Fruit fly (Drosophila melanogaster): Measurements from ENCODE around the gene Eig71Ef.

Eig71Ef gene

DNA sequence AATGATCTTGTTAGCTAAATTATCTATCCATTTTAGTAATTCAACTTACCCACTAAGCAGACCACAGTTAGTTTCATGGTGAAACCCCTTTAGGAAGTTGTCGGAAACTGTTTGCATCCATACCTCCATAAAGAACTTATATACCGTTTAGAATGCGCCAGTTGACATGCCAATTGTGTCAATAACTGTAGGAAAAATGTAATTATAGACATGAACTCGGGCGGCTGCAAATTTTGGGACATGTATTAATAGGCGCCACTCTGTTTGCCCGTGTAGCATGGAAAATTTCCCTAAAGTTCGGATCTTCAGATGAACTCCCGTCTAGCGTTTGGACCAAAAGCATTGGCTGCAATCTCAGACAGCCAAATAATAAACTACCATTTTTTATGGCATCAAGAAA, 1.3 kb downstream of the Eig71Ef start, which contains the start of gene Eig71Ee:
Gene Eig71Ee (minus strand): TSS at position 101 of the 400 bp plus-strand sequence.
- TF ChIP-seq CG8319 (GFP tag; optimal IDR thresholded peaks at IDR 0.05) (no peak), CG10631 (GFP tag; optimal IDR thresholded peaks at IDR 0.05) (no peak), Ets21C (GFP tag; optimal IDR thresholded peaks at IDR 0.05) (no peak), Sox14 (GFP tag; optimal IDR thresholded peaks at IDR 0.05) (no peak), eg (GFP tag; IDR thresholded peaks at IDR 0.05) (no peak), CG6276 (GFP tag; optimal IDR thresholded peaks at IDR 0.05) (no peak), CG1621 (tag; optimal IDR thresholded peaks at IDR 0.05) (no peak), CG16779 (tag; optimal IDR thresholded peaks at IDR 0.05) (no peak)

DNA sequence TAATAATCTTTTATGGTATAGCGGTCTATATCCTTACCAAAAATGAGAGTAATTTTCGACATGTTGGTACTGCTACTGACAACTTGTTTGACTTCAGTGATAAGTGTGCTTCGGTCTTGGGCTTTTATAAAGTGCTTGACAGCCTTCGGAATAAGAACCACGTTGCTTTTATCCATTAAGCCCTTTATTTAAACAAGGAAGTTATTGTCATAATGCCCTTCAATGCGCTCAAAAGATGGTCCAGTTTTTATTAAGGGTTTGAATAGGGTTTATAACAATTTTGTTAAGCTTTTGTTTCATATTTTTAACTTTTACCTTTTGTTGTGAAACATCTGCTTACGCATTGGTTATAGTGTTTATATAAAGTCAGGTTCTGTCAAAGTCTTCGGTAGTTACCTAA, 5.0 kb downstream of the Eig71Ef start, which contains the start of the genes Eig71Ec and Eig71Ed:
Gene Eig71Ec (minus strand): TSS at position 101 of the 400 bp plus-strand sequence.
Gene Eig71Ed (plus strand): TSS at position 384 of the 400 bp plus-strand sequence.
- TF ChIP-seq CG6792 (GFP tag; optimal IDR thresholded peaks at IDR 0.05), result no peak
- TF ChIP-seq topi (GFP tag; optimal IDR thresholded peaks at IDR 0.05), result no peak
- no peak for TF ChIP-seq cyc (GFP tag; optimal IDR thresholded peaks at IDR 0.05)
- no peak for TF ChIP-seq CG32006 (GFP tag; optimal IDR thresholded peaks at IDR 0.05)
- TF ChIP-seq fd59A (GFP tag; optimal IDR thresholded peaks at IDR 0.05), result no peak
- TF ChIP-seq CG6854 (GFP tag; optimal IDR thresholded peaks at IDR 0.05), result no peak
- no peak for TF ChIP-seq CG16779 (tag; optimal IDR thresholded peaks at IDR 0.05)
- TF ChIP-seq CG8319 (GFP tag; optimal IDR thresholded peaks at IDR 0.05), result no peak
- no peak for TF ChIP-seq Eip93F (GFP tag; optimal IDR thresholded peaks at IDR 0.05)
- TF ChIP-seq svp (GFP tag), result no peak
- TF ChIP-seq Met (GFP tag; optimal IDR thresholded peaks at IDR 0.05), result no peak
- TF ChIP-seq CG6163 (GFP tag; IDR thresholded peaks at IDR 0.05), result no peak
- no peak for TF ChIP-seq salr (GFP tag; optimal IDR thresholded peaks at IDR 0.05)

DNA sequence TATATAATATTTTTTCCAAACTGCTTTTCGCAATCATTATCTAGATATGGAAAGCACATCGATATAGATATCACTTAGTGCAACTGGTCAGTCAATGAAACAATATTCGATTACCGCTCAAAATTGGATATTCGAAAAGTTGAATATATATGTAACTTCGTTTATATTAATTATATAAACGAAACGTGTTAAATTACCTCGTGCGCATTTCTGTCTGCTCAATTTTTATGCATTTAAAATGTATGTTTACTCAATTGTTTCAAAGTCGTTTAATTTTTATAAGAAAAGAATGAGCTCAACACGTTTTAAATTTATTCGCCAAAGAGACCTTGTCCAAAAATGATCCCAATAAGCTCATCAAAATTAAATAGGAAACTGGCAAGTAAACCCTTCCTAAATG, 6.6 kb downstream of the Eig71Ef start, which contains the start of gene CG43084:
Gene CG43084 (plus strand): TSS at position 301 of the 400 bp plus-strand sequence.
- no peak for TF ChIP-seq acj6 (GFP tag; optimal IDR thresholded peaks at IDR 0.05)
- no peak for TF ChIP-seq Sox15 (GFP tag; optimal IDR thresholded peaks at IDR 0.05)
- no peak for TF ChIP-seq Sox14 (GFP tag; optimal IDR thresholded peaks at IDR 0.05)
- no peak for TF ChIP-seq fkh (GFP tag; optimal IDR thresholded peaks at IDR 0.05)

DNA sequence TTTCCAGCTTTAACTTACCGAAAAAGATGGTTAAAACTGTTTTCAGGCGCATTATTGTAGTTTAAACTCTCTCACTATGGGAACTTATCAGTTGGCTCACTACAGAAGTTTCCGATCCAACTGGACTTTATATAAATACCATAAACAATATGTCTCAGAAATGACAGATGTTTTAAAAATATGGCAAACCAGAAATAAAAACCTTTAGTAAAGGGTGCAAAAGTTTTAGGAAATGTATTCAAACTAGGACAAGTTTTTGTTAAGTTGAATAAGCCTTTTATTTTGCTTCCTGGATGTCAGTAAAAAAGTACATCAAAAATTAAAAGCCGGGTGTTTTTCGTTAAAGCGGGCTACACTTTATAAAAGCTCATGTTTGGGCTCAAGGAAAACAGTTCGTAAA, 7.6 kb downstream of the Eig71Ef start, which contains the start of the genes Eig71Ea and Eig71Eb:
Gene Eig71Ea (minus strand): TSS at position 101 of the 400 bp plus-strand sequence.
Gene Eig71Eb (plus strand): TSS at position 376 of the 400 bp plus-strand sequence.
- TF ChIP-seq CG15336 (GFP tag; IDR thresholded peaks at IDR 0.05), result no peak
- TF ChIP-seq ss (GFP tag; optimal IDR thresholded peaks at IDR 0.05), result no peak
- TF ChIP-seq CG1621 (tag; optimal IDR thresholded peaks at IDR 0.05), result no peak
- no peak for TF ChIP-seq Ets21C (GFP tag; optimal IDR thresholded peaks at IDR 0.05)
- no peak for TF ChIP-seq svp (GFP tag)
- TF ChIP-seq eg (GFP tag; IDR thresholded peaks at IDR 0.05), result no peak
- TF ChIP-seq OdsH (GFP tag; optimal IDR thresholded peaks at IDR 0.05), result no peak
- TF ChIP-seq CG11762 (GFP tag; optimal IDR thresholded peaks at IDR 0.05; ENCODE audit: insufficient read depth), result no peak
- no peak for TF ChIP-seq vri (GFP tag; optimal IDR thresholded peaks at IDR 0.05)
- no peak for TF ChIP-seq CG11902 (GFP tag; optimal IDR thresholded peaks at IDR 0.05)
- TF ChIP-seq CG8119 (GFP tag; IDR thresholded peaks at IDR 0.05), result no peak
- no peak for TF ChIP-seq cyc (GFP tag; optimal IDR thresholded peaks at IDR 0.05)
- no peak for TF ChIP-seq dac (GFP tag; optimal IDR thresholded peaks at IDR 0.05)
- no peak for TF ChIP-seq CG16779 (tag; optimal IDR thresholded peaks at IDR 0.05)
- TF ChIP-seq CG34406 (GFP tag; optimal IDR thresholded peaks at IDR 0.05), result no peak

DNA sequence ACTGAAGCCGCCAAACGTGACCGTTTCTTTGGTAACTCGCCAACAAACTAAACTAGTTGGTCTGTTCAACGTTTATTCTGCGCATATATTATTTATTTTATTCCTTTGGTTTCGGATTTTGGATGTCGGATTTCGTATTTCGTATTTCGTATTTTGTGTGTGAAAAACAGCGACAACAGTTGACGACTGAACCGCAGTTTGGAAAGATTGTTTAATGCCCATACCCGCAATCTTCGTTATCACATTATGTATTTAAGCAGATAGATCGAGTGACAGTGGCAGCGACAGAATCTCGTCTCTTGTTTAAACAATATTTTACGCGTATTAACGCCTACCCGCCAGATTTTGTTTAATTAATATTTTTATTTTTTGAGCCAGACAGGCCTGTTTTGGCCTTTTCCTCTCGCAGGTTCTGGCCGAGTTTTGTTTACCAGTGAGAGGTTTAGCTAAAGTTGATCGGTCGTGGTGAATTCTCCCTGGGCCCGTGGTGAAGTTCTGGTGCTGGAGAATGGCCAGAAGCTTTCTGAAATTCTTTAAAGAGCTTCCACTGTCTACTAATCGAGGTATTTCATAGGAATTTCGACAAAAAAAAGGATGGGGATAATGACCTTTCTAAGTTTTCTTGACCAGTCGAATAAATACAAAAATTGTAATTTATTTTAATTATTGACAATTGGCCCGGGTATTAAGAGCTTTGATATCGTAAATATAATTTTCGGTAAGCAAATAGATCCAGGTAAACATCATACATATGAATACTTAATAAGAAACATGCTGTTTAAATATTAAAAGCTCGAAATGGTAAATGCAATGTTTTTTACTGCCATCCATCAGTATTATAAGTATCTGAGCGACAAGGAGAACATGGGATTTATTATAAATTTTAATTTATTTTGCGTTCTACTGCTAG, 9.2 kb downstream of the Eig71Ef start, which contains the start of the genes comm3 and CG43083:
Gene comm3 (minus strand): TSS at position 51 of the 910 bp plus-strand sequence.
Gene CG43083 (plus strand): TSS at position 860 of the 910 bp plus-strand sequence.
- no peak for TF ChIP-seq CG8119 (GFP tag; IDR thresholded peaks at IDR 0.05)
- TF ChIP-seq Eip78C (GFP tag), result peak; percentile 53
- no peak for TF ChIP-seq spab (GFP tag; optimal IDR thresholded peaks at IDR 0.05)
- peak; percentile 73 for TF ChIP-seq fkh (GFP tag; optimal IDR thresholded peaks at IDR 0.05)
- no peak for TF ChIP-seq achi (GFP tag; optimal IDR thresholded peaks at IDR 0.05)
- TF ChIP-seq pdm3 (GFP tag; optimal IDR thresholded peaks at IDR 0.05), result no peak
